Fruit fly (Drosophila melanogaster) whole organism, embryonic: ENCODE data around the gene CG10165.

Experiments used
- Awh ChIP-seq: fragments of 200-800 bp; sonication (Bioruptor generic); IDR thresholded peaks from 2 replicates; pipeline ENCODE4, ENCODE4 v1.3.6; 2022; ENCODE audit warnings: missing biosample characterization, missing genetic modification characterization
- CG11093 ChIP-seq: fragments of 200-800 bp; sonication (Bioruptor generic); IDR thresholded peaks from 3 replicates; pipeline ENCODE4 v1.3.6; 2022; ENCODE audit warnings: missing biosample characterization, missing genetic modification characterization
- CG12942 ChIP-seq: fragments of 200-800 bp; sonication (Bioruptor generic); optimal IDR thresholded peaks from 3 replicates; lab custom pipeline; 2016; ENCODE audit warnings: missing biosample characterization, missing genetic modification characterization
- CG15011 ChIP-seq: fragments of 200-800 bp; sonication (Bioruptor generic); optimal IDR thresholded peaks from 3 replicates; lab custom pipeline; 2018; ENCODE audit warnings: missing biosample characterization, mild to moderate bottlenecking, missing genetic modification characterization
- CG1647 ChIP-seq: fragments of 200-800 bp; sonication (Bioruptor generic); optimal IDR thresholded peaks from 3 replicates; lab custom pipeline; 2016; ENCODE audit warnings: missing biosample characterization, missing genetic modification characterization
- CG4328 ChIP-seq: fragments of 200-800 bp; sonication (Bioruptor generic); optimal IDR thresholded peaks from 3 replicates; lab custom pipeline; 2017; ENCODE audit warnings: missing biosample characterization, missing genetic modification reagents, missing genetic modification characterization
- CG4360 ChIP-seq: fragments of 200-800 bp; sonication (Bioruptor generic); IDR thresholded peaks from 2 replicates; pipeline ENCODE4 v1.3.6; 2022; ENCODE audit warnings: missing biosample characterization, missing genetic modification characterization
- CG4424 ChIP-seq: fragments of 200-800 bp; sonication (Bioruptor generic); optimal IDR thresholded peaks from 3 replicates; lab custom pipeline; 2016; ENCODE audit warnings: missing biosample characterization, missing genetic modification characterization
- CG6654 ChIP-seq: fragments of 200-800 bp; sonication (Bioruptor generic); optimal IDR thresholded peaks from 2 replicates; lab custom pipeline; 2017; ENCODE audit warnings: missing biosample characterization, mild to moderate bottlenecking, missing genetic modification characterization
- CG7271 ChIP-seq: fragments of 200-800 bp; sonication (Bioruptor generic); optimal IDR thresholded peaks from 2 replicates; lab custom pipeline; 2018; ENCODE audit warnings: missing biosample characterization, mild to moderate bottlenecking, missing genetic modification characterization, moderate library complexity
- CG7839 ChIP-seq: fragments of 200-800 bp; sonication (Bioruptor generic); optimal IDR thresholded peaks from 3 replicates; lab custom pipeline; 2018; ENCODE audit warnings: missing biosample characterization, mild to moderate bottlenecking, missing genetic modification characterization, moderate library complexity
- CG8290 ChIP-seq, 3 experiments: fragments of 200-800 bp; sonication (Bioruptor generic); optimal IDR thresholded peaks; 2 replicates each; lab custom pipeline; 2016 to 2019; ENCODE audit warnings: missing biosample characterization in 3 of 3, missing genetic modification characterization in 3 of 3, mild to moderate bottlenecking in 2 of 3, moderate library complexity in 1 of 3
- CG8359 ChIP-seq: fragments of 200-800 bp; sonication (Bioruptor generic); optimal IDR thresholded peaks from 2 replicates; lab custom pipeline; 2017; ENCODE audit warnings: missing biosample characterization, mild to moderate bottlenecking, missing genetic modification characterization, borderline replicate concordance
- CG8388 ChIP-seq: fragments of 200-800 bp; sonication (Bioruptor generic); optimal IDR thresholded peaks from 2 replicates; lab custom pipeline; 2019; ENCODE audit warnings: missing biosample characterization, mild to moderate bottlenecking, missing genetic modification characterization, moderate library complexity
- CG9876 ChIP-seq: fragments of 200-800 bp; sonication (Bioruptor generic); optimal IDR thresholded peaks from 2 replicates; lab custom pipeline; 2016; ENCODE audit warnings: missing biosample characterization, missing genetic modification characterization
- CHES-1-like ChIP-seq: fragments of 200-800 bp; sonication (Bioruptor generic); optimal IDR thresholded peaks from 2 replicates; lab custom pipeline; 2016; ENCODE audit warnings: missing biosample characterization, missing genetic modification characterization
- D19B ChIP-seq: fragments of 200-800 bp; sonication (Bioruptor generic); optimal IDR thresholded peaks from 2 replicates; lab custom pipeline; 2017; ENCODE audit warnings: missing biosample characterization, mild to moderate bottlenecking, missing genetic modification characterization
- Dp ChIP-seq: fragments of 200-800 bp; sonication (Bioruptor generic); optimal IDR thresholded peaks from 2 replicates; lab custom pipeline; 2018; ENCODE audit warnings: missing biosample characterization, mild to moderate bottlenecking, missing genetic modification characterization, moderate library complexity
- Eip74EF ChIP-seq, 2 experiments: fragments of 200-800 bp in 1 of 2; fragments of >200 bp in 1 of 2; sonication (Bioruptor generic) in 1 of 2; optimal IDR thresholded peaks; 2 replicates each; lab custom pipeline; 2017 to 2019; ENCODE audit warnings: missing biosample characterization in 2 of 2, missing genetic modification characterization in 2 of 2, mild to moderate bottlenecking in 1 of 2, moderate library complexity in 1 of 2
- H15 ChIP-seq: fragments of 200-800 bp; sonication (Bioruptor generic); IDR thresholded peaks from 3 replicates; pipeline ENCODE4 v1.3.6; 2022; ENCODE audit warnings: missing biosample characterization, missing genetic modification characterization
- HLH3B ChIP-seq: fragments of 200-800 bp; sonication (Bioruptor generic); IDR thresholded peaks from 2 replicates; pipeline ENCODE4 v1.3.6; 2022; ENCODE audit warnings: missing biosample characterization, missing genetic modification characterization
- Mad ChIP-seq: fragments of 200-800 bp; sonication (Bioruptor generic); optimal IDR thresholded peaks from 2 replicates; lab custom pipeline; 2016; ENCODE audit warnings: missing biosample characterization, missing genetic modification characterization
- Neu2 ChIP-seq: fragments of 200-800 bp; sonication (Bioruptor generic); optimal IDR thresholded peaks from 3 replicates; lab custom pipeline; 2016; ENCODE audit warnings: missing biosample characterization, missing genetic modification characterization, borderline replicate concordance
- Oaz ChIP-seq: fragments of 200-800 bp; sonication (Bioruptor generic); IDR thresholded peaks from 2 replicates; pipeline ENCODE4 v1.3.6; 2022; ENCODE audit warnings: missing biosample characterization, missing genetic modification characterization
- Rx ChIP-seq: fragments of 200-800 bp; sonication (Bioruptor generic); IDR thresholded peaks from 2 replicates; pipeline ENCODE4 v1.3.6; 2022; ENCODE audit warnings: missing biosample characterization, missing genetic modification characterization
- Sin3A ChIP-seq: fragments of >200 bp; optimal IDR thresholded peaks from 2 replicates; lab custom pipeline; 2018
- Usf ChIP-seq: fragments of 200-800 bp; sonication (Bioruptor generic); optimal IDR thresholded peaks from 2 replicates; lab custom pipeline; 2017; ENCODE audit warnings: missing genotype, missing biosample characterization, missing genetic modification characterization
- Vsx1 ChIP-seq: fragments of 200-800 bp; sonication (Bioruptor generic); optimal IDR thresholded peaks from 2 replicates; lab custom pipeline; 2017; ENCODE audit warnings: missing biosample characterization, mild to moderate bottlenecking, missing genetic modification characterization, missing genetic modification reagents
- bab2 ChIP-seq: fragments of 200-800 bp; sonication (Bioruptor generic); optimal IDR thresholded peaks from 2 replicates; lab custom pipeline; 2016; ENCODE audit warnings: missing biosample characterization, missing genetic modification characterization
- chm ChIP-seq: fragments of 200-800 bp; sonication (Bioruptor generic); IDR thresholded peaks from 2 replicates; pipeline ENCODE4 v1.3.6; 2022; ENCODE audit warnings: missing biosample characterization, missing genetic modification characterization
- ci ChIP-seq: fragments of 200-800 bp; sonication (Bioruptor generic); IDR thresholded peaks from 3 replicates; pipeline ENCODE4 v1.3.6; 2022; ENCODE audit warnings: missing biosample characterization, missing genetic modification characterization
- crp ChIP-seq, 2 experiments: fragments of 200-800 bp; sonication (Bioruptor generic); optimal IDR thresholded peaks; 2 replicates in 1 of 2; 3 replicates in 1 of 2; lab custom pipeline; 2017; ENCODE audit warnings: missing biosample characterization in 2 of 2, missing genetic modification characterization in 2 of 2, mild to moderate bottlenecking in 1 of 2, moderate library complexity in 1 of 2
- cwo ChIP-seq: fragments of 200-800 bp; sonication (Bioruptor generic); optimal IDR thresholded peaks from 3 replicates; lab custom pipeline; 2017; ENCODE audit warnings: missing biosample characterization, missing genetic modification characterization, mild to moderate bottlenecking, moderate library complexity, missing genetic modification reagents
- dmrt11E ChIP-seq: fragments of 200-800 bp; sonication (Bioruptor generic); optimal IDR thresholded peaks from 3 replicates; lab custom pipeline; 2018; ENCODE audit warnings: missing biosample characterization, mild to moderate bottlenecking, missing genetic modification characterization, moderate library complexity
- exex ChIP-seq: fragments of 200-800 bp; sonication (Bioruptor generic); optimal IDR thresholded peaks from 4 replicates; lab custom pipeline; 2018; ENCODE audit warnings: missing biosample characterization, mild to moderate bottlenecking, missing genetic modification characterization, moderate library complexity
- ftz-f1 ChIP-seq: fragments of 200-800 bp; sonication (Bioruptor generic); optimal IDR thresholded peaks from 2 replicates; lab custom pipeline; 2016; ENCODE audit warnings: missing biosample characterization, missing genetic modification characterization
- gsb-n ChIP-seq: fragments of 200-800 bp; sonication (Bioruptor generic); optimal IDR thresholded peaks from 3 replicates; lab custom pipeline; 2018; ENCODE audit warnings: missing biosample characterization, mild to moderate bottlenecking, missing genetic modification characterization
- inv ChIP-seq: fragments of 200-800 bp; sonication (Bioruptor generic); IDR thresholded peaks from 2 replicates; pipeline ENCODE4 v1.3.6; 2022; ENCODE audit warnings: missing biosample characterization, missing genetic modification characterization; ENCODE audit not compliant: partially characterized antibody
- kah ChIP-seq: fragments of 200-800 bp; sonication (Bioruptor generic); optimal IDR thresholded peaks from 2 replicates; lab custom pipeline; 2018; ENCODE audit warnings: missing biosample characterization, mild to moderate bottlenecking, missing genetic modification characterization
- lbe ChIP-seq: fragments of 200-800 bp; sonication (Bioruptor generic); optimal IDR thresholded peaks from 2 replicates; lab custom pipeline; 2016; ENCODE audit warnings: missing biosample characterization, mild to moderate bottlenecking, missing genetic modification characterization
- lov ChIP-seq, 2 experiments: fragments of 200-800 bp in 1 of 2; fragments of >200 bp in 1 of 2; sonication (Bioruptor generic) in 1 of 2; IDR thresholded peaks in 1 of 2; optimal IDR thresholded peaks in 1 of 2; 2 replicates in 1 of 2; 3 replicates in 1 of 2; pipeline versions ENCODE4 v1.3.6 to Lab custom; 2017 to 2022; ENCODE audit warnings: missing biosample characterization in 1 of 2, missing genetic modification characterization in 1 of 2
- ranshi ChIP-seq: fragments of 200-800 bp; sonication (Bioruptor generic); IDR thresholded peaks from 2 replicates; pipeline ENCODE4 v1.3.6; 2022; ENCODE audit warnings: missing biosample characterization, missing genetic modification characterization
- sc ChIP-seq, 3 experiments: fragments of >200 bp in 2 of 3; fragments of 200-800 bp in 1 of 3; sonication (Bioruptor generic) in 1 of 3; optimal IDR thresholded peaks; 2 replicates in 2 of 3; 3 replicates in 1 of 3; lab custom pipeline; 2017; ENCODE audit warnings: mild to moderate bottlenecking in 1 of 3, missing biosample characterization in 1 of 3, missing genetic modification characterization in 1 of 3, missing genetic modification reagents in 1 of 3
- shn ChIP-seq: fragments of 200-800 bp; sonication (Bioruptor generic); optimal IDR thresholded peaks from 3 replicates; lab custom pipeline; 2016; ENCODE audit warnings: missing biosample characterization, missing genetic modification characterization
- stwl ChIP-seq: fragments of 200-800 bp; sonication (Bioruptor generic); optimal IDR thresholded peaks from 3 replicates; lab custom pipeline; 2018; ENCODE audit warnings: missing biosample characterization, mild to moderate bottlenecking, missing genetic modification characterization, moderate library complexity
- usp ChIP-seq: fragments of >200 bp; optimal IDR thresholded peaks from 2 replicates; lab custom pipeline; 2017; ENCODE audit warnings: missing biosample characterization, missing genetic modification characterization
- wdn ChIP-seq: fragments of 200-800 bp; sonication (Bioruptor generic); IDR thresholded peaks from 2 replicates; pipeline ENCODE4 v1.3.6; 2022; ENCODE audit warnings: missing biosample characterization, missing genetic modification characterization

The CG10165 gene

dm6 chr2L:19575626-19576298 lies 45.7 kb upstream of the CG10165 start (continued):
- TF ChIP-seq shn (GFP tag; lab: Kevin White, UChicago), result peak; percentile 97
- peak; percentile 95 for TF ChIP-seq CG15011 (GFP tag; lab: Kevin White, UChicago)
- TF ChIP-seq Vsx1 (GFP tag; lab: Kevin White, UChicago), result peak; percentile 87
- peak; percentile 82 for TF ChIP-seq ftz-f1 (GFP tag; lab: Kevin White, UChicago)
- TF ChIP-seq CG8290 (GFP tag; optimal IDR thresholded peaks at IDR 0.05; lab: Kevin White, UChicago), result peak; percentile 91
- peak; percentile 89 to 94 for TF ChIP-seq CG8290 (tag; optimal IDR thresholded peaks at IDR 0.05; lab: Kevin White, UChicago)
- peak; percentile 86 for TF ChIP-seq kah (GFP tag; lab: Kevin White, UChicago)
- TF ChIP-seq HLH3B (GFP tag; lab: Robert Waterston, UW), result peak; percentile 92
- peak; percentile 91 for TF ChIP-seq Neu2 (GFP tag; lab: Kevin White, UChicago)
- peak; percentile 81; the same call in 1 of the 2 replicates for TF ChIP-seq Awh (GFP tag; lab: Robert Waterston, UW)
- peak; percentile 92 for TF ChIP-seq D19B (GFP tag; lab: Kevin White, UChicago)
- TF ChIP-seq lov (optimal IDR thresholded peaks at IDR 0.05; lab: Kevin White, UChicago), result no peak
- TF ChIP-seq lov (GFP tag; IDR thresholded peaks at IDR 0.05; lab: Robert Waterston, UW), result peak; percentile 68; the same call in 1 of the 3 replicates
- peak; percentile 67 for TF ChIP-seq exex
- no peak for TF ChIP-seq Sin3A (lab: Kevin White, UChicago)
- TF ChIP-seq H15 (GFP tag; lab: Robert Waterston, UW), result peak; percentile 90
- TF ChIP-seq ranshi, result peak; percentile 88
- peak; percentile 95 for TF ChIP-seq CG1647
- no peak for TF ChIP-seq sc (optimal IDR thresholded peaks at IDR 0.05; lab: Kevin White, UChicago)
- peak; percentile 91 for TF ChIP-seq sc (GFP tag; optimal IDR thresholded peaks at IDR 0.05; lab: Kevin White, UChicago)
- TF ChIP-seq CG11093 (GFP tag; lab: Robert Waterston, UW), result peak; percentile 94
- TF ChIP-seq Rx (GFP tag; lab: Robert Waterston, UW), result peak; percentile 92
- TF ChIP-seq chm (GFP tag; lab: Robert Waterston, UW), result peak; percentile 75
- TF ChIP-seq gsb-n, result peak; percentile 96
- peak; percentile 98 for TF ChIP-seq CG7839 (tag; lab: Kevin White, UChicago)
- peak; percentile 98 for TF ChIP-seq CG4424 (GFP tag; lab: Kevin White, UChicago)
- peak; percentile 97 for TF ChIP-seq CG12942 (GFP tag; lab: Kevin White, UChicago)
- peak; percentile 63 for TF ChIP-seq lbe (GFP tag; lab: Kevin White, UChicago)
- TF ChIP-seq usp (GFP tag; lab: Kevin White, UChicago), result no peak
- peak; percentile 16 for TF ChIP-seq stwl (tag; lab: Kevin White, UChicago)
- TF ChIP-seq bab2, result peak; percentile 96
- TF ChIP-seq Dp (GFP tag; lab: Kevin White, UChicago), result no peak
- peak; percentile 86 for TF ChIP-seq Oaz
- TF ChIP-seq CHES-1-like (GFP tag; lab: Kevin White, UChicago), result peak; percentile 96
- TF ChIP-seq CG7271, result no peak
- TF ChIP-seq ci, result peak; percentile 83
- peak; percentile 89 for TF ChIP-seq CG6654 (GFP tag; lab: Kevin White, UChicago)
- peak; percentile 83 for TF ChIP-seq wdn
- peak; percentile 93 for TF ChIP-seq cwo
- TF ChIP-seq Mad (GFP tag; lab: Kevin White, UChicago), result peak; percentile 96
- TF ChIP-seq Eip74EF (GFP tag; optimal IDR thresholded peaks at IDR 0.05; lab: Kevin White, UChicago), result peak in 1 of 2 experiments; percentile 97
- TF ChIP-seq Usf (GFP tag; lab: Kevin White, UChicago), result peak; percentile 93
- peak; percentile 95 for TF ChIP-seq dmrt11E (tag; lab: Kevin White, UChicago)
- peak; percentile 89 for TF ChIP-seq CG8359 (GFP tag; lab: Kevin White, UChicago)
- TF ChIP-seq CG9876 (GFP tag; lab: Kevin White, UChicago), result peak; percentile 95
- TF ChIP-seq CG4360 (GFP tag; lab: Robert Waterston, UW), result no peak; the same call in 1 of the 2 replicates
- TF ChIP-seq crp (GFP tag; optimal IDR thresholded peaks at IDR 0.05; lab: Kevin White, UChicago), result peak in 1 of 2 experiments; percentile 69
- TF ChIP-seq CG8388 (GFP tag; lab: Kevin White, UChicago), result peak; percentile 94
- TF ChIP-seq inv (GFP tag; lab: Robert Waterston, UW), result no peak
- peak; percentile 88 for TF ChIP-seq CG4328 (GFP tag; lab: Kevin White, UChicago)
